Fruit fly (Drosophila melanogaster) whole organism, embryonic: ENCODE data around the gene CG32537.
A peak's percentile ranks its signal among the peaks of the same experiment; 100 is the strongest.

Source experiments
- Aef1 ChIP-seq: fragments of 200-800 bp; sonication (Bioruptor generic); IDR thresholded peaks from 3 replicates; pipeline ENCODE4 v1.3.6; 2022; ENCODE audit warnings: missing biosample characterization, missing genetic modification characterization
- Atf6 ChIP-seq: fragments of 200-800 bp; sonication (Bioruptor generic); IDR thresholded peaks from 2 replicates; pipeline ENCODE4 v1.3.6; 2022; ENCODE audit warnings: missing biosample characterization, missing genetic modification characterization
- Bdp1 ChIP-seq: fragments of 200-800 bp; sonication (Bioruptor generic); optimal IDR thresholded peaks from 3 replicates; lab custom pipeline; 2016; ENCODE audit warnings: missing biosample characterization, missing genetic modification characterization
- CG10147 ChIP-seq: fragments of 200-800 bp; sonication (Bioruptor generic); optimal IDR thresholded peaks from 2 replicates; lab custom pipeline; 2019; ENCODE audit warnings: missing biosample characterization, mild to moderate bottlenecking, missing genetic modification characterization, moderate library complexity
- CG11085 ChIP-seq: fragments of 200-800 bp; sonication (Bioruptor generic); IDR thresholded peaks from 2 replicates; pipeline ENCODE4 v1.3.6; 2022; ENCODE audit warnings: missing biosample characterization, missing genetic modification characterization
- CG11398 ChIP-seq: fragments of 200-800 bp; sonication (Bioruptor generic); optimal IDR thresholded peaks from 2 replicates; lab custom pipeline; 2016; ENCODE audit warnings: missing biosample characterization, missing genetic modification characterization
- CG13287 ChIP-seq: fragments of 200-800 bp; sonication (Bioruptor generic); IDR thresholded peaks from 2 replicates; pipeline ENCODE4 v1.3.6; 2022; ENCODE audit warnings: missing biosample characterization, missing genetic modification characterization; ENCODE audit not compliant: partially characterized antibody
- CG14441 ChIP-seq: fragments of 200-800 bp; sonication (Bioruptor generic); IDR thresholded peaks from 2 replicates; pipeline ENCODE4 v1.3.6; 2022; ENCODE audit warnings: missing biosample characterization, missing genetic modification characterization
- CG15011 ChIP-seq: fragments of 200-800 bp; sonication (Bioruptor generic); optimal IDR thresholded peaks from 3 replicates; lab custom pipeline; 2018; ENCODE audit warnings: missing biosample characterization, mild to moderate bottlenecking, missing genetic modification characterization
- CG15696 ChIP-seq: fragments of 200-800 bp; sonication (Bioruptor generic); optimal IDR thresholded peaks from 2 replicates; lab custom pipeline; 2019; ENCODE audit warnings: missing biosample characterization, mild to moderate bottlenecking, missing genetic modification characterization, moderate library complexity
- CG16815 ChIP-seq: fragments of 200-800 bp; sonication (Bioruptor generic); optimal IDR thresholded peaks from 3 replicates; lab custom pipeline; 2017; ENCODE audit warnings: missing biosample characterization, mild to moderate bottlenecking, missing genetic modification characterization
- CG2678 ChIP-seq: fragments of 200-800 bp; sonication (Bioruptor generic); optimal IDR thresholded peaks from 3 replicates; lab custom pipeline; 2019; ENCODE audit warnings: missing biosample characterization, mild to moderate bottlenecking, missing genetic modification characterization, moderate library complexity
- CG30431 ChIP-seq: fragments of 200-800 bp; sonication (Bioruptor generic); optimal IDR thresholded peaks from 2 replicates; lab custom pipeline; 2017; ENCODE audit warnings: missing biosample characterization, missing genetic modification characterization
- CG31224 ChIP-seq: fragments of 200-800 bp; sonication (Bioruptor generic); IDR thresholded peaks from 2 replicates; pipeline ENCODE4 v1.3.6; 2022; ENCODE audit warnings: missing biosample characterization, missing genetic modification characterization
- CG3407 ChIP-seq: fragments of 200-800 bp; sonication (Bioruptor generic); optimal IDR thresholded peaks from 2 replicates; lab custom pipeline; 2018; ENCODE audit warnings: missing biosample characterization, mild to moderate bottlenecking, missing genetic modification characterization
- CG4404 ChIP-seq: fragments of 200-800 bp; sonication (Bioruptor generic); IDR thresholded peaks from 2 replicates; pipeline ENCODE4 v1.3.6; 2022; ENCODE audit warnings: missing biosample characterization, missing genetic modification characterization
- CG4820 ChIP-seq: fragments of 200-800 bp; sonication (Bioruptor generic); optimal IDR thresholded peaks from 3 replicates; lab custom pipeline; 2016; ENCODE audit warnings: missing biosample characterization, missing genetic modification characterization
- CG5245 ChIP-seq: fragments of 200-800 bp; sonication (Bioruptor generic); optimal IDR thresholded peaks from 3 replicates; lab custom pipeline; 2016; ENCODE audit warnings: missing biosample characterization, missing genetic modification characterization
- CG7556 ChIP-seq: fragments of 200-800 bp; sonication (Bioruptor generic); optimal IDR thresholded peaks from 2 replicates; lab custom pipeline; 2017; ENCODE audit warnings: missing biosample characterization, mild to moderate bottlenecking, missing genetic modification characterization
- CG7928 ChIP-seq: fragments of 200-800 bp; sonication (Bioruptor generic); optimal IDR thresholded peaks from 2 replicates; lab custom pipeline; 2017; ENCODE audit warnings: missing biosample characterization, mild to moderate bottlenecking, missing genetic modification characterization
- CG9609 ChIP-seq: fragments of 200-800 bp; sonication (Bioruptor generic); optimal IDR thresholded peaks from 3 replicates; lab custom pipeline; 2016; ENCODE audit warnings: missing biosample characterization, missing genetic modification characterization
- Camta ChIP-seq: fragments of 200-800 bp; sonication (Bioruptor generic); optimal IDR thresholded peaks from 2 replicates; lab custom pipeline; 2016; ENCODE audit warnings: missing biosample characterization, missing genetic modification characterization
- Dip2 ChIP-seq: fragments of 200-800 bp; sonication (Bioruptor generic); IDR thresholded peaks from 2 replicates; pipeline ENCODE4 v1.3.6; 2022; ENCODE audit warnings: missing biosample characterization, missing genetic modification characterization
- ERR ChIP-seq: fragments of 200-800 bp; sonication (Bioruptor generic); optimal IDR thresholded peaks from 2 replicates; lab custom pipeline; 2016; ENCODE audit warnings: missing biosample characterization, missing genetic modification characterization
- Ets97D ChIP-seq: fragments of 200-800 bp; sonication (Bioruptor generic); optimal IDR thresholded peaks from 3 replicates; lab custom pipeline; 2016; ENCODE audit warnings: missing biosample characterization, missing genetic modification characterization
- Meics ChIP-seq: fragments of 200-800 bp; sonication (Bioruptor generic); optimal IDR thresholded peaks from 2 replicates; lab custom pipeline; 2017; ENCODE audit warnings: missing biosample characterization, mild to moderate bottlenecking, missing genetic modification characterization
- Mrtf ChIP-seq: fragments of 200-800 bp; sonication (Bioruptor generic); IDR thresholded peaks from 3 replicates; pipeline ENCODE4 v1.3.6; 2022; ENCODE audit warnings: missing biosample characterization, missing genetic modification characterization
- Nf-YA ChIP-seq: fragments of 200-800 bp; sonication (Bioruptor generic); IDR thresholded peaks from 2 replicates; pipeline ENCODE4 v1.3.6; 2022; ENCODE audit warnings: missing biosample characterization, missing genetic modification characterization
- Poxn ChIP-seq: fragments of 200-800 bp; sonication (Bioruptor generic); IDR thresholded peaks from 2 replicates; pipeline ENCODE4 v1.3.6; 2022; ENCODE audit warnings: missing biosample characterization, missing genetic modification characterization
- Six4 ChIP-seq: fragments of 200-800 bp; sonication (Bioruptor generic); optimal IDR thresholded peaks from 2 replicates; lab custom pipeline; 2016; ENCODE audit warnings: missing biosample characterization, missing genetic modification characterization
- ab ChIP-seq: fragments of 200-800 bp; sonication (Bioruptor generic); optimal IDR thresholded peaks from 2 replicates; lab custom pipeline; 2016; ENCODE audit warnings: missing biosample characterization, missing genetic modification characterization
- ac ChIP-seq: fragments of 200-800 bp; sonication (Bioruptor generic); optimal IDR thresholded peaks from 3 replicates; lab custom pipeline; 2017; ENCODE audit warnings: missing biosample characterization, mild to moderate bottlenecking, missing genetic modification characterization
- az2 ChIP-seq: fragments of 200-800 bp; sonication (Bioruptor generic); optimal IDR thresholded peaks from 3 replicates; lab custom pipeline; 2016; ENCODE audit warnings: missing biosample characterization, missing genetic modification characterization
- bsh ChIP-seq, 2 experiments: fragments of 200-800 bp; sonication (Bioruptor generic); optimal IDR thresholded peaks; 2 replicates each; lab custom pipeline; 2017 to 2018; ENCODE audit warnings: mild to moderate bottlenecking in 2 of 2, missing biosample characterization in 2 of 2, missing genetic modification characterization in 2 of 2, moderate library complexity in 1 of 2
- cad ChIP-seq: fragments of >200 bp; optimal IDR thresholded peaks from 2 replicates; lab custom pipeline; 2017; ENCODE audit warnings: missing biosample characterization, missing genetic modification characterization
- danr ChIP-seq: fragments of 200-800 bp; sonication (Bioruptor generic); IDR thresholded peaks from 2 replicates; pipeline ENCODE4 v1.3.6; 2022; ENCODE audit warnings: missing biosample characterization, missing genetic modification characterization
- dmrt11E ChIP-seq: fragments of 200-800 bp; sonication (Bioruptor generic); optimal IDR thresholded peaks from 3 replicates; lab custom pipeline; 2018; ENCODE audit warnings: missing biosample characterization, mild to moderate bottlenecking, missing genetic modification characterization, moderate library complexity
- dmrt99B ChIP-seq: fragments of 200-800 bp; sonication (Bioruptor generic); optimal IDR thresholded peaks from 2 replicates; lab custom pipeline; 2018; ENCODE audit warnings: missing biosample characterization, mild to moderate bottlenecking, missing genetic modification characterization, moderate library complexity
- dpn ChIP-seq, 2 experiments: fragments of 200-800 bp; sonication (Bioruptor generic); optimal IDR thresholded peaks; 3 replicates each; lab custom pipeline; 2016; ENCODE audit warnings: missing biosample characterization in 2 of 2, missing genetic modification characterization in 2 of 2
- fd102C ChIP-seq: fragments of 200-800 bp; sonication (Bioruptor generic); optimal IDR thresholded peaks from 2 replicates; lab custom pipeline; 2018; ENCODE audit warnings: missing biosample characterization, mild to moderate bottlenecking, missing genetic modification characterization, moderate library complexity
- nom ChIP-seq: fragments of 200-800 bp; sonication (Bioruptor generic); optimal IDR thresholded peaks from 2 replicates; lab custom pipeline; 2017; ENCODE audit warnings: missing biosample characterization, missing genetic modification characterization, mild to moderate bottlenecking, moderate library complexity, missing genetic modification reagents
- org-1 ChIP-seq: fragments of 200-800 bp; sonication (Bioruptor generic); optimal IDR thresholded peaks from 2 replicates; lab custom pipeline; 2017; ENCODE audit warnings: missing biosample characterization, missing genetic modification characterization
- p53 ChIP-seq: fragments of 200-800 bp; sonication (Bioruptor generic); optimal IDR thresholded peaks from 2 replicates; lab custom pipeline; 2016; ENCODE audit warnings: missing biosample characterization, missing genetic modification characterization
- pzg ChIP-seq: fragments of 200-800 bp; sonication (Bioruptor generic); optimal IDR thresholded peaks from 3 replicates; lab custom pipeline; 2018; ENCODE audit warnings: missing biosample characterization, mild to moderate bottlenecking, missing genetic modification characterization, moderate library complexity
- ro ChIP-seq: fragments of 200-800 bp; sonication (Bioruptor generic); IDR thresholded peaks from 2 replicates; pipeline ENCODE4 v1.3.6; 2022; ENCODE audit warnings: missing biosample characterization, missing genetic modification characterization
- salm ChIP-seq: fragments of 200-800 bp; sonication (Bioruptor generic); optimal IDR thresholded peaks from 2 replicates; lab custom pipeline; 2018; ENCODE audit warnings: missing biosample characterization, mild to moderate bottlenecking, missing genetic modification characterization
- seq ChIP-seq: fragments of 200-800 bp; sonication (Bioruptor generic); IDR thresholded peaks from 2 replicates; pipeline ENCODE4 v1.3.6; 2022; ENCODE audit warnings: missing biosample characterization, missing genetic modification characterization
- shn ChIP-seq: fragments of 200-800 bp; sonication (Bioruptor generic); optimal IDR thresholded peaks from 3 replicates; lab custom pipeline; 2016; ENCODE audit warnings: missing biosample characterization, missing genetic modification characterization
- sob ChIP-seq: fragments of 200-800 bp; sonication (Bioruptor generic); IDR thresholded peaks from 2 replicates; pipeline ENCODE4 v1.3.6; 2022; ENCODE audit warnings: missing biosample characterization, missing genetic modification characterization
- stwl ChIP-seq: fragments of 200-800 bp; sonication (Bioruptor generic); optimal IDR thresholded peaks from 3 replicates; lab custom pipeline; 2018; ENCODE audit warnings: missing biosample characterization, mild to moderate bottlenecking, missing genetic modification characterization, moderate library complexity
- yki ChIP-seq: fragments of >200 bp; optimal IDR thresholded peaks from 3 replicates; lab custom pipeline; 2018

The CG32537 gene

DNA sequence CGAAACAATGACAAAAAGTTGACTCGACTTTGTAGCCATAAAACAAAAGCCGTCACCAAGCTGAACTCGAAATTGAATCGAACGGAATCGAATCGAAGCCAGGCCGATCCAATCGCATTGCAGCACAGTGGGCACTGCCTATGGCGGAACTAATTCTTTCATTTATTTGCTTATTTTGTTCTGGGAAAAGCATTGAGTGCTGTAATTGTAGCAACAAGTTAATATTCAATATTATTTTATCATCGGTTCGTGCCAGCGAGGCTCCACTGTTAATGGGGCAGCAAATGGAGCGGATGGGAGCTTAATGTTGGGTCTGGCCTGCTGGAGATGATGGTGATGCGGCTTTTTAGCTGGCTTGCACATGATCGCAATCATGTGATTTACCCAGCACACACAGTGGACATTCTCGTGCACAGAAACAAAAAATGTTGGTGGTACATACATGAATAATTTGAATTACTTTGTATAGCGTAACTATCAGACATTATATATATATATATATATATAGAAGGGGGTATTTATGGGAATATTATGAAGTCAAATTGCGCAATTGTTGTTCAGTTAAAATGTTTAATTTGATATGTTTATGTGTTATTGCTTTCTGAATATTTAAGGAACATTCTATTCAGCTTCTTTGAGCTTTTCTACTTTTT is 13.1 kb upstream of the CG32537 start (continued):
- TF ChIP-seq Meics (GFP tag; lab: Kevin White, UChicago) (peak; percentile 80), bsh (GFP tag; optimal IDR thresholded peaks at IDR 0.05; lab: Kevin White, UChicago) (peak; percentile 71 to 93), fd102C (GFP tag; lab: Kevin White, UChicago) (peak; percentile 17), CG9609 (GFP tag; lab: Kevin White, UChicago) (peak; percentile 85), Poxn (GFP tag; lab: Robert Waterston, UW) (peak; percentile 40; the same call in 1 of the 2 replicates), sob (peak; percentile 88), pzg (GFP tag; lab: Kevin White, UChicago) (no peak), az2 (GFP tag; lab: Kevin White, UChicago) (peak; percentile 90), CG10147 (GFP tag; lab: Kevin White, UChicago) (peak; percentile 67), CG15011 (peak; percentile 43), CG13287 (GFP tag; lab: Robert Waterston, UW) (no peak), CG7928 (no peak), Atf6 (peak; percentile 78; the same call in 1 of the 2 replicates), p53 (GFP tag; lab: Kevin White, UChicago) (peak; percentile 72), Camta (GFP tag; lab: Kevin White, UChicago) (peak; percentile 81), Six4 (peak; percentile 82), CG30431 (GFP tag; lab: Kevin White, UChicago) (peak; percentile 83), ro (GFP tag; lab: Robert Waterston, UW) (peak; percentile 76), cad (GFP tag; lab: Kevin White, UChicago) (no peak), CG7556 (GFP tag; lab: Kevin White, UChicago) (peak; percentile 75), dmrt99B (tag; lab: Kevin White, UChicago) (peak; percentile 94), dmrt11E (tag; lab: Kevin White, UChicago) (peak; percentile 72), ac (peak; percentile 25), CG31224 (GFP tag; lab: Robert Waterston, UW) (peak; percentile 56), ERR (GFP tag; lab: Kevin White, UChicago) (peak; percentile 70), CG11085 (GFP tag; lab: Robert Waterston, UW) (peak; percentile 70), Mrtf (GFP tag; lab: Robert Waterston, UW) (peak; percentile 92), CG11398 (GFP tag; lab: Kevin White, UChicago) (peak; percentile 63), Aef1 (peak; percentile 87), CG2678 (peak; percentile 91), org-1 (GFP tag; lab: Kevin White, UChicago) (peak; percentile 81), CG4404 (GFP tag; lab: Robert Waterston, UW) (peak; percentile 59), stwl (no peak), Ets97D (GFP tag; lab: Kevin White, UChicago) (peak; percentile 67), CG4820 (GFP tag; lab: Kevin White, UChicago) (peak; percentile 88), nom (GFP tag; lab: Kevin White, UChicago) (peak; percentile 94), CG3407 (GFP tag; lab: Kevin White, UChicago) (peak; percentile 83), salm (peak; percentile 88), seq (peak; percentile 91), CG14441 (GFP tag; lab: Robert Waterston, UW) (peak; percentile 94), CG5245 (peak; percentile 90), yki (lab: Kevin White, UChicago) (no peak), CG16815 (GFP tag; lab: Kevin White, UChicago) (peak; percentile 67), danr (GFP tag; lab: Robert Waterston, UW) (peak; percentile 87), ab (peak; percentile 92), dpn (GFP tag; optimal IDR thresholded peaks at IDR 0.05; lab: Kevin White, UChicago) (peak; percentile 85 to 89), CG15696 (tag; lab: Kevin White, UChicago) (peak; percentile 56), Dip2 (GFP tag; lab: Robert Waterston, UW) (no peak), Bdp1 (peak; percentile 71), Nf-YA (GFP tag; lab: Robert Waterston, UW) (peak; percentile 89), shn (GFP tag; lab: Kevin White, UChicago) (peak; percentile 61)
